Worm (Caenorhabditis elegans): Measurements from ENCODE around the gene ruvb-1.

ce11 chrV:9982568-9982967 lies 2.0 kb upstream of the ruvb-1 start, which contains the start of gene C27H6.9:
- TF ChIP-seq nhr-77 (tag; optimal IDR thresholded peaks at IDR 0.05) (no peak), pqm-1 (tag; optimal IDR thresholded peaks at IDR 0.05) (no peak), nhr-25 (tag; optimal IDR thresholded peaks at IDR 0.05; ENCODE audit: borderline replicate concordance, insufficient read depth) (no peak), ZK546.5 (tag; optimal IDR thresholded peaks at IDR 0.05) (no peak), daf-8 (GFP tag; IDR thresholded peaks at IDR 0.05) (no peak)

Data from whole organism, L4 larva.